Worm (Caenorhabditis elegans) whole organism, L4 larva: Measurements from ENCODE around the gene str-174.

Experiments
- ama-1 ChIP-seq: fragments of 150-350 bp; optimal IDR thresholded peaks from 2 replicates; lab custom pipeline; 2014; ENCODE audit warnings: inconsistent platforms, mixed read lengths
- attf-4 ChIP-seq: sonication (generic microtip); optimal IDR thresholded peaks from 3 replicates; lab custom pipeline; 2017; ENCODE audit warnings: missing biosample characterization, missing genetic modification characterization
- dpl-1 ChIP-seq: fragments of 150-350 bp; optimal IDR thresholded peaks from 2 replicates; lab custom pipeline; 2014; ENCODE audit warnings: missing biosample characterization, missing genetic modification reagents, missing genetic modification characterization
- lin-39 ChIP-seq: fragments of 150-350 bp; optimal IDR thresholded peaks from 2 replicates; lab custom pipeline; 2014; ENCODE audit warnings: missing biosample characterization, missing genetic modification reagents, missing genetic modification characterization
- lsy-2 ChIP-seq, 2 experiments: fragments of 150-350 bp in 1 of 2; sonication (generic microtip) in 1 of 2; optimal IDR thresholded peaks; 2 replicates each; lab custom pipeline; 2014 to 2017; ENCODE audit warnings: missing biosample characterization in 2 of 2, missing genetic modification characterization in 2 of 2
- mep-1 ChIP-seq: fragments of 150-350 bp; sonication (generic microtip); optimal IDR thresholded peaks from 3 replicates; lab custom pipeline; 2014; ENCODE audit warnings: missing biosample characterization, missing genetic modification characterization
- nhr-237 ChIP-seq: sonication (generic microtip); optimal IDR thresholded peaks from 2 replicates; lab custom pipeline; 2017; ENCODE audit warnings: missing biosample characterization, missing genetic modification characterization
- nhr-25 ChIP-seq: sonication (generic microtip); optimal IDR thresholded peaks from 2 replicates; lab custom pipeline; 2017; ENCODE audit warnings: missing genetic modification characterization, mild to moderate bottlenecking, missing compliant biosample characterization, antibody characterized with exemption, moderate library complexity, borderline replicate concordance; ENCODE audit not compliant: insufficient read depth
- nhr-28 ChIP-seq: fragments of 150-350 bp; optimal IDR thresholded peaks from 2 replicates; lab custom pipeline; 2014; ENCODE audit warnings: missing biosample characterization, missing genetic modification characterization
- nhr-42 ChIP-seq: fragments of 200-800 bp; sonication (Bioruptor generic); IDR thresholded peaks from 2 replicates; pipeline ENCODE4 v1.3.6; 2022; ENCODE audit warnings: missing genetic modification characterization, missing compliant biosample characterization
- pha-4 ChIP-seq, 2 experiments: fragments of 150-350 bp in 1 of 2; fragments of 200-800 bp in 1 of 2; sonication (Bioruptor generic) in 1 of 2; IDR thresholded peaks in 1 of 2; optimal IDR thresholded peaks in 1 of 2; 2 replicates each; pipeline versions ENCODE4 v1.3.6 to Lab custom; 2014 to 2022; ENCODE audit warnings: missing genetic modification characterization in 2 of 2, missing genetic modification reagents in 2 of 2, missing biosample characterization in 1 of 2, missing compliant biosample characterization in 1 of 2
- pqm-1 ChIP-seq: sonication (generic microtip); optimal IDR thresholded peaks from 2 replicates; lab custom pipeline; 2017; ENCODE audit warnings: missing biosample characterization, missing genetic modification characterization
- unc-62 ChIP-seq, 3 experiments: fragments of 150-350 bp in 1 of 3; sonication (generic microtip); optimal IDR thresholded peaks in 2 of 3; peaks in 1 of 3; 1 replicate in 1 of 3; 2 replicates in 2 of 3; lab custom pipeline; 2014 to 2017; ENCODE audit warnings: missing biosample characterization in 3 of 3, missing genetic modification characterization in 3 of 3, missing genetic modification reagents in 3 of 3, missing genotype in 1 of 3
- ztf-11 ChIP-seq: fragments of 150-350 bp; optimal IDR thresholded peaks from 2 replicates; lab custom pipeline; 2014; ENCODE audit warnings: missing biosample characterization, missing genetic modification characterization

DNA sequence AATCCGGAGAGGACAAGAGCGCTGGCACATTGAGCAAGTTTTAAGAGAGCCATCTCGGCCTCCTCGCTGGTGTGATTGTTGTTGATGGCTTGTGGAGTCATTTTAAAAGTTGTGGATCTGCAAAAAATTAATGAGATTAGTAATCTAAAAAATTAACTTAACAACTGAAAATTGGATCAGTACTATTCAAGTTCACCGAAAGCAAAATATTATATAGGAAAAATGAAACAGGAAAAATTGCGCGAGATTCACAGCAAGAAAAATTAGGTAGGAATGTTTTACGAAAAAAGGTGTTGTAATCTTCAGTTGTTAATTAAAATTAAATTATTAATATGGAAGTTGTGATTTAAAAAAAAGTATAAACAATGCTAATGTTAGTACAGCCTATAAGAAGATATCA, 12.8 kb upstream of the str-174 start, which contains the start of gene T08B6.1:
- TF ChIP-seq lin-39 (tag; lab: Kevin White, UChicago): no peak
- no peak for TF ChIP-seq pqm-1 (tag; lab: Kevin White, UChicago)
- no peak for TF ChIP-seq mep-1 (tag; lab: Kevin White, UChicago)
- no peak for TF ChIP-seq nhr-42 (GFP tag; lab: Robert Waterston, UW)
- no peak for TF ChIP-seq nhr-25
- TF ChIP-seq pha-4 (GFP tag; IDR thresholded peaks at IDR 0.05; lab: Robert Waterston, UW): no peak
- TF ChIP-seq pha-4 (tag; optimal IDR thresholded peaks at IDR 0.05; lab: Kevin White, UChicago): no peak
- TF ChIP-seq dpl-1 (GFP tag; lab: Kevin White, UChicago): no peak
- TF ChIP-seq lsy-2 (tag; optimal IDR thresholded peaks at IDR 0.05; lab: Kevin White, UChicago): no peak
- TF ChIP-seq nhr-28 (tag; lab: Kevin White, UChicago): no peak
- TF ChIP-seq unc-62 (GFP tag; optimal IDR thresholded peaks at IDR 0.05 in 1 of 2; lab: Kevin White, UChicago): no peak
- no peak for TF ChIP-seq unc-62 (tag; optimal IDR thresholded peaks at IDR 0.05; lab: Kevin White, UChicago)
- no peak for TF ChIP-seq ztf-11
- no peak for TF ChIP-seq nhr-237 (tag; lab: Kevin White, UChicago)
- no peak for TF ChIP-seq ama-1 (lab: Kevin White, UChicago)
- no peak for TF ChIP-seq attf-4 (tag; lab: Kevin White, UChicago)
